Fruit fly (Drosophila melanogaster): ENCODE results near the gene tefu.

tefu gene

DNA sequence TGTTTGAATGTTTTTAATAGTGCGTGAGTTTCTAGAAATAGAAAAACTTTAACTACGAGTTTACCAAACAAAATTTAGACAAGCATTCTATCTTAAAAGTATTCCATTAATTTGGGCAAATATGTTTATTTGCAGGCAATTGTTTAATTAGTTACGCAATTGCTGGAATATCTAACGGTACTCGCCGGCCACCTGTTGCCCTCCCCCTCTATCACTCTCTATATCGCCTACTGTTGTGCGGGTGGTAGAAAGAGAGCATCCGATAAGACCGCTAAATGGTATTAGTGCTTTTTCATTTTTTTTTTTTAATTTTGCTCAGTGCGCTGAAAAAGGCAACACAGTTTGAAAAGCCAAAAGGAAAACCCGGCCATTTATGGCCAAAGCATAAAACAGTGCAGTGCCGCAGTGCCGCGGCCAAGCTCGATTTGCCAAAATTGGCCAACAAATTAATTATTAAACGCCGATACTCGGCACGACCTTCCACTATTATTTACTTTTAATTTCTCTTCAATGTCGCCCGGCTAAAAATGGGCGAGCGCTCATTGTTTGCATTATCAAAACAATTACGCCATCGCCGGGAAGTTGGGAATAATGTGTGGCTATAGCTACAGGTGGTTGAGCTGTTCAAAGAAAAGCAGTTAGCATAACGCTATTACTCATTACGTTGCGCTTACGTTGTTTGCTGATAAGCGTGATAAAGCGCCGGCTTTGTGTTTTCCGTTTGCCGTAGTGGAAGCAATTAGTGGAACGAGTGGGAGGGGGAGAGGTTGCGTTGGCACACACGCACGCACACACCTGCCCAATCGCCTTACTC, 48.0 kb upstream of the tefu start (continued):
- no peak for TF ChIP-seq CG12299 (tag; optimal IDR thresholded peaks at IDR 0.05)
- TF ChIP-seq CG18262 (tag; optimal IDR thresholded peaks at IDR 0.05): no peak
- no peak for TF ChIP-seq jigr1 (GFP tag; IDR thresholded peaks at IDR 0.05)
- TF ChIP-seq CG12744 (GFP tag; optimal IDR thresholded peaks at IDR 0.05): no peak
- TF ChIP-seq toy (GFP tag; IDR thresholded peaks at IDR 0.05): no peak
- TF ChIP-seq ind (GFP tag; optimal IDR thresholded peaks at IDR 0.05): no peak
- TF ChIP-seq Med (GFP tag): peak; percentile 85
- TF ChIP-seq zen2 (GFP tag; IDR thresholded peaks at IDR 0.05; ENCODE audit: partially characterized antibody): no peak
- peak; percentile 61 for TF ChIP-seq scrt (GFP tag; optimal IDR thresholded peaks at IDR 0.05)
- TF ChIP-seq CG1233 (GFP tag; optimal IDR thresholded peaks at IDR 0.05): no peak
- TF ChIP-seq Hr39 (optimal IDR thresholded peaks at IDR 0.05): no peak
- no peak for TF ChIP-seq hth (optimal IDR thresholded peaks at IDR 0.05)
- TF ChIP-seq Hmr (GFP tag; optimal IDR thresholded peaks at IDR 0.05): no peak
- peak in 1 of 2 experiments; percentile 75 for TF ChIP-seq Pdp1 (GFP tag; optimal IDR thresholded peaks at IDR 0.05)
- TF ChIP-seq CG1602 (GFP tag; optimal IDR thresholded peaks at IDR 0.05): no peak
- TF ChIP-seq Rfx (GFP tag; IDR thresholded peaks at IDR 0.05): no peak
- TF ChIP-seq CG9437 (GFP tag; optimal IDR thresholded peaks at IDR 0.05): peak; percentile 99
- TF ChIP-seq tin (GFP tag; optimal IDR thresholded peaks at IDR 0.05): no peak
- TF ChIP-seq grn (GFP tag; optimal IDR thresholded peaks at IDR 0.05): peak; percentile 14
- TF ChIP-seq jumu (GFP tag; optimal IDR thresholded peaks at IDR 0.05): no peak
- no peak for TF ChIP-seq CG5245 (GFP tag; optimal IDR thresholded peaks at IDR 0.05)
- no peak for TF ChIP-seq CG34422 (GFP tag; IDR thresholded peaks at IDR 0.05)
- no peak for TF ChIP-seq da (GFP tag; optimal IDR thresholded peaks at IDR 0.05)
- peak; percentile 18 for TF ChIP-seq lilli (GFP tag; optimal IDR thresholded peaks at IDR 0.05)
- no peak for TF ChIP-seq Xrp1 (GFP tag; IDR thresholded peaks at IDR 0.05)
- no peak for TF ChIP-seq oc (tag; optimal IDR thresholded peaks at IDR 0.05)
- peak in 1 of 2 experiments; percentile 9 for TF ChIP-seq eve (GFP tag; optimal IDR thresholded peaks at IDR 0.05)
- no peak for TF ChIP-seq H15 (GFP tag; IDR thresholded peaks at IDR 0.05)
- TF ChIP-seq Deaf1 (tag; optimal IDR thresholded peaks at IDR 0.05): no peak
- TF ChIP-seq gsb-n (tag; optimal IDR thresholded peaks at IDR 0.05): no peak
- TF ChIP-seq CkIIα-i1 (GFP tag; IDR thresholded peaks at IDR 0.05): no peak
- no peak for TF ChIP-seq ato (GFP tag; IDR thresholded peaks at IDR 0.05; ENCODE audit: partially characterized antibody)
- TF ChIP-seq Fer3 (tag; optimal IDR thresholded peaks at IDR 0.05): no peak
- no peak for TF ChIP-seq tio (GFP tag; optimal IDR thresholded peaks at IDR 0.05)
- no peak for TF ChIP-seq gcm2 (GFP tag; optimal IDR thresholded peaks at IDR 0.05)
- no peak for TF ChIP-seq CG12659 (GFP tag; optimal IDR thresholded peaks at IDR 0.05)
- no peak for TF ChIP-seq pzg (GFP tag; optimal IDR thresholded peaks at IDR 0.05)
- no peak for TF ChIP-seq mld (GFP tag; IDR thresholded peaks at IDR 0.05; ENCODE audit: partially characterized antibody)
- no peak for TF ChIP-seq CG16779 (GFP tag; IDR thresholded peaks at IDR 0.05)
- no peak for TF ChIP-seq lola (GFP tag; optimal IDR thresholded peaks at IDR 0.05)
- TF ChIP-seq bab2 (GFP tag; optimal IDR thresholded peaks at IDR 0.05): no peak
- no peak for TF ChIP-seq ap (GFP tag; IDR thresholded peaks at IDR 0.05)
- TF ChIP-seq dmrt11E (tag; optimal IDR thresholded peaks at IDR 0.05): no peak
- no peak for TF ChIP-seq CG14667 (GFP tag; IDR thresholded peaks at IDR 0.05)
- no peak for TF ChIP-seq Sox102F (GFP tag; optimal IDR thresholded peaks at IDR 0.05)
- no peak for TF ChIP-seq fd64A (GFP tag; optimal IDR thresholded peaks at IDR 0.05)
- TF ChIP-seq ttk (GFP tag; IDR thresholded peaks at IDR 0.05): no peak

Measured in whole organism, embryonic.